Worm (Caenorhabditis elegans) whole organism, young adult: Measurements from ENCODE around the gene fbxa-84.

Experiments used
- B0035.1 ChIP-seq: sonication (generic microtip); optimal IDR thresholded peaks from 2 replicates; lab custom pipeline; 2016; ENCODE audit warnings: missing genetic modification characterization, mild to moderate bottlenecking, missing compliant biosample characterization, missing genotype, missing genetic modification reagents
- D2030.7 ChIP-seq: fragments of 200-800 bp; sonication (Bioruptor generic); IDR thresholded peaks from 2 replicates; pipeline ENCODE4 v1.3.6; 2022; ENCODE audit warnings: missing genetic modification reagents, missing genetic modification characterization, missing compliant biosample characterization
- F33H1.4 ChIP-seq: fragments of 200-800 bp; sonication (Bioruptor generic); IDR thresholded peaks from 2 replicates; pipeline ENCODE4 v1.3.6; 2022; ENCODE audit warnings: missing genetic modification reagents, missing genetic modification characterization, missing compliant biosample characterization
- F57C9.4 ChIP-seq: sonication (generic microtip); optimal IDR thresholded peaks from 2 replicates; lab custom pipeline; 2017; ENCODE audit warnings: mild to moderate bottlenecking, missing genetic modification characterization, missing compliant biosample characterization
- T26A5.8 ChIP-seq: sonication (generic microtip); optimal IDR thresholded peaks from 2 replicates; lab custom pipeline; 2016; ENCODE audit warnings: missing genetic modification characterization, missing compliant biosample characterization
- Y53G8AR.9 ChIP-seq: fragments of 200-800 bp; sonication (Bioruptor generic); conservative IDR thresholded peaks from 2 replicates; pipeline ENCODE4 v1.3.6; 2022; ENCODE audit warnings: missing genetic modification reagents, missing genetic modification characterization, missing compliant biosample characterization
- Y56A3A.18 ChIP-seq: fragments of 200-800 bp; sonication (Bioruptor generic); IDR thresholded peaks from 2 replicates; pipeline ENCODE4 v1.3.6; 2022; ENCODE audit warnings: missing genetic modification reagents, missing genetic modification characterization, missing compliant biosample characterization
- Y79H2A.3 ChIP-seq: fragments of 200-800 bp; sonication (Bioruptor generic); conservative IDR thresholded peaks from 2 replicates; pipeline ENCODE4 v1.3.6; 2022; ENCODE audit warnings: missing genetic modification reagents, missing genetic modification characterization, missing compliant biosample characterization
- Y95B8A.8 ChIP-seq: fragments of 200-800 bp; sonication (Bioruptor generic); IDR thresholded peaks from 2 replicates; pipeline ENCODE4 v1.3.6; 2022; ENCODE audit warnings: missing genetic modification reagents, missing genetic modification characterization, missing compliant biosample characterization
- ZK185.1 ChIP-seq: sonication (generic microtip); optimal IDR thresholded peaks from 2 replicates; lab custom pipeline; 2016; ENCODE audit warnings: mild to moderate bottlenecking, missing genetic modification characterization, missing compliant biosample characterization; ENCODE audit not compliant: poor library complexity, severe bottlenecking
- ama-1 ChIP-seq, 3 experiments: fragments of 150-350 bp in 1 of 3; sonication (generic microtip) in 2 of 3; optimal IDR thresholded peaks; 2 replicates each; lab custom pipeline; 2014 to 2018; ENCODE audit warnings: missing biosample characterization in 2 of 3, missing genetic modification characterization in 2 of 3, missing genetic modification reagents in 2 of 3
- athp-1 ChIP-seq: sonication (generic microtip); optimal IDR thresholded peaks from 2 replicates; lab custom pipeline; 2017; ENCODE audit warnings: mild to moderate bottlenecking, missing genetic modification characterization, missing compliant biosample characterization
- attf-3 ChIP-seq: fragments of 200-800 bp; sonication (Bioruptor generic); conservative IDR thresholded peaks from 2 replicates; pipeline ENCODE4 v1.3.6; 2022; ENCODE audit warnings: missing genetic modification reagents, missing genetic modification characterization, missing compliant biosample characterization
- attf-6 ChIP-seq: fragments of 200-800 bp; sonication (Bioruptor generic); IDR thresholded peaks from 2 replicates; pipeline ENCODE4 v1.3.6; 2022; ENCODE audit warnings: missing genetic modification reagents, missing genetic modification characterization, missing compliant biosample characterization
- bed-1 ChIP-seq: fragments of 200-800 bp; sonication (Bioruptor generic); IDR thresholded peaks from 2 replicates; pipeline ENCODE4 v1.3.6; 2022; ENCODE audit warnings: missing genetic modification reagents, missing genetic modification characterization, missing compliant biosample characterization
- cebp-1 ChIP-seq, 2 experiments: fragments of 200-800 bp in 1 of 2; sonication (Bioruptor generic) in 1 of 2; sonication (generic microtip) in 1 of 2; IDR thresholded peaks in 1 of 2; optimal IDR thresholded peaks in 1 of 2; 2 replicates each; pipeline versions ENCODE4 v1.3.6 to Lab custom; 2017 to 2022; ENCODE audit warnings: missing compliant biosample characterization in 2 of 2, missing genetic modification characterization in 2 of 2, mild to moderate bottlenecking in 1 of 2, missing genetic modification reagents in 1 of 2, moderate library complexity in 1 of 2
- ceh-100 ChIP-seq: fragments of 200-800 bp; sonication (Bioruptor generic); IDR thresholded peaks from 2 replicates; pipeline ENCODE4 v1.3.6; 2022; ENCODE audit warnings: missing genetic modification reagents, missing genetic modification characterization, missing compliant biosample characterization
- ceh-58 ChIP-seq: fragments of 200-800 bp; sonication (Bioruptor generic); IDR thresholded peaks from 2 replicates; pipeline ENCODE4 v1.3.6; 2022; ENCODE audit warnings: missing genetic modification characterization, missing compliant biosample characterization
- ceh-91 ChIP-seq: fragments of 200-800 bp; sonication (Bioruptor generic); IDR thresholded peaks from 2 replicates; pipeline ENCODE4 v1.3.6; 2022; ENCODE audit warnings: missing genetic modification reagents, missing genetic modification characterization, missing compliant biosample characterization
- efl-1 ChIP-seq: fragments of 150-350 bp; optimal IDR thresholded peaks from 2 replicates; lab custom pipeline; 2014; ENCODE audit warnings: missing biosample characterization, missing genetic modification reagents, missing genetic modification characterization
- ekl-4 ChIP-seq: fragments of 200-800 bp; sonication (Bioruptor generic); IDR thresholded peaks from 2 replicates; pipeline ENCODE4 v1.3.6; 2022; ENCODE audit warnings: missing genetic modification reagents, missing genetic modification characterization, missing compliant biosample characterization
- him-1 ChIP-seq: sonication (generic microtip); optimal IDR thresholded peaks from 2 replicates; lab custom pipeline; 2016; ENCODE audit warnings: missing genotype, missing genetic modification reagents, missing genetic modification characterization, missing compliant biosample characterization
- hmg-1.2 ChIP-seq: fragments of 200-800 bp; sonication (Bioruptor generic); IDR thresholded peaks from 2 replicates; pipeline ENCODE4 v1.3.6; 2022; ENCODE audit warnings: missing genetic modification reagents, missing genetic modification characterization, missing compliant biosample characterization
- hrde-1 ChIP-seq: sonication (generic microtip); optimal IDR thresholded peaks from 2 replicates; lab custom pipeline; 2016; ENCODE audit warnings: missing genetic modification characterization, mild to moderate bottlenecking, missing compliant biosample characterization, moderate library complexity, missing genotype, missing genetic modification reagents, borderline replicate concordance
- let-526 ChIP-seq: fragments of 200-800 bp; sonication (Bioruptor generic); IDR thresholded peaks from 2 replicates; pipeline ENCODE4 v1.3.6; 2022; ENCODE audit warnings: missing genetic modification reagents, missing genetic modification characterization, missing compliant biosample characterization
- lin-40 ChIP-seq: sonication (generic microtip); optimal IDR thresholded peaks from 2 replicates; lab custom pipeline; 2016; ENCODE audit warnings: missing genetic modification characterization, mild to moderate bottlenecking, missing compliant biosample characterization, missing genotype, missing genetic modification reagents
- lsy-27 ChIP-seq: sonication (generic microtip); optimal IDR thresholded peaks from 2 replicates; lab custom pipeline; 2017; ENCODE audit warnings: missing genetic modification characterization, mild to moderate bottlenecking, missing compliant biosample characterization, antibody characterized with exemption, missing genotype, borderline replicate concordance; ENCODE audit not compliant: insufficient read depth
- madf-3 ChIP-seq: fragments of 200-800 bp; sonication (Bioruptor generic); IDR thresholded peaks from 2 replicates; pipeline ENCODE4 v1.3.6; 2022; ENCODE audit warnings: missing genetic modification reagents, missing genetic modification characterization, missing compliant biosample characterization
- madf-6 ChIP-seq: fragments of 200-800 bp; sonication (Bioruptor generic); IDR thresholded peaks from 2 replicates; pipeline ENCODE4 v1.3.6; 2022; ENCODE audit warnings: missing genetic modification reagents, missing genetic modification characterization, missing compliant biosample characterization
- madf-8 ChIP-seq: fragments of 200-800 bp; sonication (Bioruptor generic); conservative IDR thresholded peaks from 2 replicates; pipeline ENCODE4 v1.3.6; 2022; ENCODE audit warnings: missing genetic modification reagents, missing genetic modification characterization, missing compliant biosample characterization
- mcd-1 ChIP-seq: fragments of 200-800 bp; sonication (Bioruptor generic); IDR thresholded peaks from 2 replicates; pipeline ENCODE4 v1.3.6; 2022; ENCODE audit warnings: missing genetic modification reagents, missing genetic modification characterization, missing compliant biosample characterization
- mel-28 ChIP-seq: sonication (generic microtip); optimal IDR thresholded peaks from 2 replicates; lab custom pipeline; 2016; ENCODE audit warnings: borderline replicate concordance, mild to moderate bottlenecking, missing genetic modification characterization, missing compliant biosample characterization
- nfya-1 ChIP-seq: sonication (generic microtip); optimal IDR thresholded peaks from 2 replicates; lab custom pipeline; 2017; ENCODE audit warnings: antibody characterized with exemption, missing compliant biosample characterization, missing genetic modification characterization, borderline replicate concordance; ENCODE audit not compliant: insufficient read depth
- rcor-1 ChIP-seq: fragments of 200-800 bp; sonication (Bioruptor generic); IDR thresholded peaks from 2 replicates; pipeline ENCODE4 v1.3.6; 2022; ENCODE audit warnings: missing genetic modification reagents, missing genetic modification characterization, missing compliant biosample characterization
- rec-8 ChIP-seq, 2 experiments: sonication (generic microtip); optimal IDR thresholded peaks; 2 replicates each; lab custom pipeline; 2016; ENCODE audit warnings: mild to moderate bottlenecking in 2 of 2, missing genetic modification characterization in 2 of 2, missing genetic modification reagents in 2 of 2, missing genotype in 2 of 2, missing biosample characterization in 1 of 2, missing compliant biosample characterization in 1 of 2, moderate library complexity in 1 of 2
- repo-1 ChIP-seq: sonication (generic microtip); optimal IDR thresholded peaks from 2 replicates; lab custom pipeline; 2017; ENCODE audit warnings: mild to moderate bottlenecking, missing genetic modification characterization, missing compliant biosample characterization
- snpc-4 ChIP-seq, 5 experiments: fragments of 150-350 bp in 1 of 5; sonication (generic microtip) in 4 of 5; optimal IDR thresholded peaks; 2 replicates each; lab custom pipeline; 2014 to 2018; ENCODE audit warnings: missing genetic modification characterization in 5 of 5, missing biosample characterization in 3 of 5, antibody characterized with exemption in 2 of 5, mild to moderate bottlenecking in 2 of 5, missing compliant biosample characterization in 2 of 5, missing genotype in 2 of 5, moderate library complexity in 2 of 5, missing genetic modification reagents in 1 of 5
- tbp1 ChIP-seq: fragments of 200-800 bp; sonication (Bioruptor generic); optimal IDR thresholded peaks from 2 replicates; lab custom pipeline; 2018; ENCODE audit warnings: mild to moderate bottlenecking, missing genetic modification characterization, missing compliant biosample characterization
- tlf-1 ChIP-seq: fragments of 200-800 bp; sonication (Bioruptor generic); optimal IDR thresholded peaks from 2 replicates; lab custom pipeline; 2018; ENCODE audit warnings: mild to moderate bottlenecking, missing genetic modification characterization, missing compliant biosample characterization
- zim-3 ChIP-seq: sonication (generic microtip); optimal IDR thresholded peaks from 2 replicates; lab custom pipeline; 2017; ENCODE audit warnings: mild to moderate bottlenecking, missing genetic modification characterization, moderate library complexity, missing compliant biosample characterization
- ztf-25 ChIP-seq: fragments of 200-800 bp; sonication (Bioruptor generic); IDR thresholded peaks from 2 replicates; pipeline ENCODE4 v1.3.6; 2022; ENCODE audit warnings: missing genetic modification reagents, missing genetic modification characterization, missing compliant biosample characterization

fbxa-84 gene

DNA sequence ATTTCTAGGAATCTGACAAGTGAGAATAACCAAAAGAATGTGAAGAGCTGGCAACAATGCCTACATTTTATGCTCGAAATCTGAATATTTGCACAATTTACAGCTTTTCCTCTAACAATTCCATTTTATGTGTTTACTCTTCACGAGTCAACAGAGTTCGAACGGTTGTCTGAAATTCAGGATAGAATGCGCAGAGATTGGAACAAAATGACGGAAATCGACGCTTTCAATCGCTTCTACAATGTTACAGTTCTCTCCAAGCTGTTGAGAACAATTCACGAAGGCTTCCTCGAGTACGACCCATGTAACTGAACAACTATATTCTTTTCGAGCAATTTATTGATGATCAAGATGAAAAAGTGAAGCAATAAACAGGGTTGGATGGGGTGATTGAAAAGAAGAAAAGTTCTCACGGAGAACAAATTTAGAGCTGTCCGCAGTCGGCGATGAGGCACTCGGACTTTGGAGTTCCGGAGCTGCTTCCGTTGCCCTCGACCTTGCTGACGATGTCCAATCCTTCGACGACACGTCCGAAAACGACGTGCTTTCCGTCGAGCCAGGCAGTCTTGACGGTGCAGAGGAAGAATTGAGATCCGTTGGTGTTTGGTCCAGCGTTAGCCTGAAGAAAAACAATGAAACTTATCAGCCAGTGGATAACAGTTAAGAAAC, 4.2 kb downstream of the fbxa-84 start, which contains the start of gene Y75B12B.3 (continued):
- peak; percentile 64 for TF ChIP-seq hrde-1 (tag; lab: Kevin White, UChicago)
- TF ChIP-seq hmg-1.2 = 0 out of 2 replicates have a peak, but pooled peaks have one; percentile 10
- peak; percentile 51 for TF ChIP-seq mcd-1 (GFP tag; lab: Robert Waterston, UW)
- peak; percentile 73 for TF ChIP-seq ama-1 (optimal IDR thresholded peaks at IDR 0.05; lab: Kevin White, UChicago)
- TF ChIP-seq ama-1 (GFP tag; optimal IDR thresholded peaks at IDR 0.05; lab: Kevin White, UChicago) = peak in 1 of 2 experiments; percentile 9
- TF ChIP-seq rec-8 (tag; optimal IDR thresholded peaks at IDR 0.05; lab: Kevin White, UChicago) = peak in 1 of 2 experiments; percentile 22
- TF ChIP-seq rcor-1 (GFP tag; lab: Robert Waterston, UW) = peak; percentile 5; the same call in 1 of the 2 replicates
- TF ChIP-seq attf-6 = peak; percentile 50; the same call in 1 of the 2 replicates
- TF ChIP-seq T26A5.8 (tag; lab: Kevin White, UChicago) = peak; percentile 24
- peak; percentile 47; the same call in 1 of the 2 replicates for TF ChIP-seq ceh-100
- TF ChIP-seq Y56A3A.18 (GFP tag; lab: Robert Waterston, UW) = peak; percentile 41; the same call in 1 of the 2 replicates
- TF ChIP-seq efl-1 (GFP tag; lab: Kevin White, UChicago) = no peak
- TF ChIP-seq Y53G8AR.9 (GFP tag; lab: Robert Waterston, UW) = peak; percentile 67; the same call in 1 of the 2 replicates
- no peak for TF ChIP-seq cebp-1 (GFP tag; IDR thresholded peaks at IDR 0.05; lab: Robert Waterston, UW)
- TF ChIP-seq cebp-1 (tag; optimal IDR thresholded peaks at IDR 0.05; lab: Kevin White, UChicago) = peak; percentile 29
- TF ChIP-seq F57C9.4 (tag; lab: Kevin White, UChicago) = no peak
- peak; percentile 48 for TF ChIP-seq snpc-4 (GFP tag; optimal IDR thresholded peaks at IDR 0.05; lab: Kevin White, UChicago)
- peak in 2 of 4 experiments; percentile 0 to 37 for TF ChIP-seq snpc-4 (tag; optimal IDR thresholded peaks at IDR 0.05; lab: Kevin White, UChicago)
- 0 out of 2 replicates have a peak, but pooled peaks have one; percentile 32 for TF ChIP-seq Y79H2A.3
- TF ChIP-seq madf-8 (GFP tag; lab: Robert Waterston, UW) = peak; percentile 10; the same call in 1 of the 2 replicates
- peak; percentile 73 for TF ChIP-seq madf-6 (GFP tag; lab: Robert Waterston, UW)
- TF ChIP-seq madf-3 = 0 out of 2 replicates have a peak, but pooled peaks have one; percentile 3
- no peak for TF ChIP-seq zim-3 (tag; lab: Kevin White, UChicago)
- no peak for TF ChIP-seq ceh-91
- 0 out of 2 replicates have a peak, but pooled peaks have one; percentile 56 for TF ChIP-seq ztf-25 (GFP tag; lab: Robert Waterston, UW)
- no peak for TF ChIP-seq let-526
- TF ChIP-seq tlf-1 (GFP tag; lab: Kevin White, UChicago) = peak; percentile 51
- TF ChIP-seq him-1 = peak; percentile 57
- no peak for TF ChIP-seq repo-1 (tag; lab: Kevin White, UChicago)
- 0 out of 2 replicates have a peak, but pooled peaks have one; percentile 5 for TF ChIP-seq Y95B8A.8 (GFP tag; lab: Robert Waterston, UW)

ce11 chrV:15187083-15188057, 5.1 kb downstream of the fbxa-84 start, which contains the start of the genes cyn-7 and bath-36:
cyn-7 (minus strand) TSS chrV:15187378.
bath-36 (plus strand) TSS chrV:15187888.
- TF ChIP-seq mel-28 (tag; lab: Kevin White, UChicago) (no peak), D2030.7 (peak; percentile 62; the same call in 1 of the 2 replicates), ekl-4 (peak; percentile 52), bed-1 (no peak), ceh-58 (GFP tag; lab: Robert Waterston, UW) (no peak), tbp1 (GFP tag; lab: Kevin White, UChicago) (peak; percentile 54), T26A5.8 (tag; lab: Kevin White, UChicago) (no peak), tlf-1 (GFP tag; lab: Kevin White, UChicago) (peak; percentile 86), lsy-27 (no peak), F33H1.4 (peak; percentile 56), nfya-1 (tag; lab: Kevin White, UChicago) (no peak), athp-1 (tag; lab: Kevin White, UChicago) (no peak), ZK185.1 (tag; lab: Kevin White, UChicago) (peak; percentile 72), attf-3 (GFP tag; lab: Robert Waterston, UW) (no peak; the same call in 1 of the 2 replicates), B0035.1 (tag; lab: Kevin White, UChicago) (no peak), lin-40 (tag; lab: Kevin White, UChicago) (peak; percentile 85)
